Worm (Caenorhabditis elegans) whole organism, mixed stage, embryonic: Measurements from ENCODE around the gene gnrr-6.

Source experiments
- bed-3 ChIP-seq: fragments of 200-800 bp; sonication (Bioruptor generic); optimal IDR thresholded peaks from 3 replicates; lab custom pipeline; 2018; ENCODE audit warnings: mild to moderate bottlenecking, missing genetic modification characterization, moderate library complexity, missing compliant biosample characterization
- blmp-1 ChIP-seq: fragments of 150-350 bp; optimal IDR thresholded peaks from 2 replicates; lab custom pipeline; 2014; ENCODE audit warnings: missing biosample characterization, missing genetic modification characterization
- ceh-39 ChIP-seq: fragments of 150-350 bp; optimal IDR thresholded peaks from 2 replicates; lab custom pipeline; 2014; ENCODE audit warnings: missing biosample characterization, missing genetic modification characterization
- ceh-43 ChIP-seq: fragments of 200-800 bp; sonication (Bioruptor generic); optimal IDR thresholded peaks from 2 replicates; lab custom pipeline; 2018; ENCODE audit warnings: mild to moderate bottlenecking, missing genetic modification characterization, moderate library complexity, missing compliant biosample characterization
- ceh-83 ChIP-seq: fragments of 200-800 bp; sonication (Bioruptor generic); optimal IDR thresholded peaks from 2 replicates; lab custom pipeline; 2018; ENCODE audit warnings: mild to moderate bottlenecking, missing genetic modification characterization, missing compliant biosample characterization
- ces-1 ChIP-seq: fragments of 150-350 bp; optimal IDR thresholded peaks from 2 replicates; lab custom pipeline; 2014; ENCODE audit warnings: missing biosample characterization, missing genetic modification reagents, missing genetic modification characterization
- cnd-1 ChIP-seq: fragments of 200-800 bp; sonication (Bioruptor generic); optimal IDR thresholded peaks from 2 replicates; lab custom pipeline; 2018; ENCODE audit warnings: mild to moderate bottlenecking, missing genetic modification characterization, missing compliant biosample characterization
- elt-1 ChIP-seq: sonication (generic microtip); optimal IDR thresholded peaks from 2 replicates; lab custom pipeline; 2017; ENCODE audit warnings: missing genetic modification characterization, mild to moderate bottlenecking, missing compliant biosample characterization, antibody characterized with exemption, moderate library complexity, borderline replicate concordance; ENCODE audit not compliant: insufficient read depth
- elt-3 ChIP-seq: fragments of 150-350 bp; optimal IDR thresholded peaks from 2 replicates; lab custom pipeline; 2014; ENCODE audit warnings: missing biosample characterization, missing genetic modification characterization
- flh-1 ChIP-seq: fragments of 200-800 bp; sonication (Bioruptor generic); optimal IDR thresholded peaks from 2 replicates; lab custom pipeline; 2018; ENCODE audit warnings: mild to moderate bottlenecking, missing genetic modification characterization, moderate library complexity, missing compliant biosample characterization
- hlh-1 ChIP-seq: fragments of 150-350 bp; optimal IDR thresholded peaks from 2 replicates; lab custom pipeline; 2014; ENCODE audit warnings: missing biosample characterization, missing genetic modification reagents, missing genetic modification characterization
- lin-13 ChIP-seq: fragments of 150-350 bp; optimal IDR thresholded peaks from 2 replicates; lab custom pipeline; 2014; ENCODE audit warnings: missing biosample characterization, missing genetic modification characterization
- lsy-2 ChIP-seq: fragments of 150-350 bp; optimal IDR thresholded peaks from 2 replicates; lab custom pipeline; 2014; ENCODE audit warnings: missing biosample characterization, missing genetic modification characterization
- mab-5 ChIP-seq: fragments of 150-350 bp; optimal IDR thresholded peaks from 2 replicates; lab custom pipeline; 2014; ENCODE audit warnings: missing biosample characterization, missing genetic modification characterization
- mep-1 ChIP-seq: fragments of 150-350 bp; optimal IDR thresholded peaks from 2 replicates; lab custom pipeline; 2017; ENCODE audit warnings: missing biosample characterization, missing genetic modification reagents, missing genetic modification characterization, inconsistent platforms
- mls-2 ChIP-seq: sonication (generic microtip); optimal IDR thresholded peaks from 2 replicates; lab custom pipeline; 2016; ENCODE audit warnings: mild to moderate bottlenecking, missing genetic modification characterization, moderate library complexity, missing compliant biosample characterization
- nhr-12 ChIP-seq: fragments of 150-350 bp; optimal IDR thresholded peaks from 2 replicates; lab custom pipeline; 2014; ENCODE audit warnings: missing biosample characterization, missing genetic modification characterization
- nhr-2 ChIP-seq: fragments of 150-350 bp; optimal IDR thresholded peaks from 2 replicates; lab custom pipeline; 2014; ENCODE audit warnings: missing biosample characterization, missing genetic modification characterization
- nhr-237 ChIP-seq: fragments of 150-350 bp; optimal IDR thresholded peaks from 2 replicates; lab custom pipeline; 2014; ENCODE audit warnings: missing biosample characterization, missing genetic modification characterization
- nhr-28 ChIP-seq: fragments of 150-350 bp; optimal IDR thresholded peaks from 2 replicates; lab custom pipeline; 2014; ENCODE audit warnings: missing biosample characterization, missing genetic modification characterization
- nhr-76 ChIP-seq: sonication (generic microtip); optimal IDR thresholded peaks from 2 replicates; lab custom pipeline; 2017; ENCODE audit warnings: missing biosample characterization, missing genetic modification characterization
- pha-4 ChIP-seq: fragments of 150-350 bp; optimal IDR thresholded peaks from 2 replicates; lab custom pipeline; 2018; ENCODE audit warnings: missing biosample characterization, missing genetic modification reagents, missing genetic modification characterization
- snpc-4 ChIP-seq: fragments of 150-350 bp; optimal IDR thresholded peaks from 2 replicates; lab custom pipeline; 2014; ENCODE audit warnings: missing biosample characterization, missing genetic modification characterization
- sptf-1 ChIP-seq: sonication (generic microtip); optimal IDR thresholded peaks from 2 replicates; lab custom pipeline; 2017; ENCODE audit warnings: mild to moderate bottlenecking, missing genetic modification characterization, moderate library complexity, missing compliant biosample characterization
- tbx-8 ChIP-seq: fragments of 200-800 bp; sonication (Bioruptor generic); optimal IDR thresholded peaks from 2 replicates; lab custom pipeline; 2018; ENCODE audit warnings: mild to moderate bottlenecking, missing genetic modification characterization, moderate library complexity, missing compliant biosample characterization
- unc-120 ChIP-seq: sonication (generic microtip); optimal IDR thresholded peaks from 2 replicates; lab custom pipeline; 2017; ENCODE audit warnings: missing genetic modification characterization, missing compliant biosample characterization; ENCODE audit not compliant: poor library complexity, severe bottlenecking
- unc-39 ChIP-seq: fragments of 150-350 bp; optimal IDR thresholded peaks from 2 replicates; lab custom pipeline; 2014; ENCODE audit warnings: missing biosample characterization, missing genetic modification characterization
- unc-62 ChIP-seq: fragments of 150-350 bp; optimal IDR thresholded peaks from 2 replicates; lab custom pipeline; 2014; ENCODE audit warnings: missing biosample characterization, missing genetic modification reagents, missing genetic modification characterization
- zip-8 ChIP-seq: fragments of 150-350 bp; optimal IDR thresholded peaks from 2 replicates; lab custom pipeline; 2014; ENCODE audit warnings: missing biosample characterization, missing genetic modification characterization
- ztf-11 ChIP-seq: fragments of 150-350 bp; optimal IDR thresholded peaks from 2 replicates; lab custom pipeline; 2014; ENCODE audit warnings: missing biosample characterization, missing genetic modification characterization

Gene gnrr-6

DNA sequence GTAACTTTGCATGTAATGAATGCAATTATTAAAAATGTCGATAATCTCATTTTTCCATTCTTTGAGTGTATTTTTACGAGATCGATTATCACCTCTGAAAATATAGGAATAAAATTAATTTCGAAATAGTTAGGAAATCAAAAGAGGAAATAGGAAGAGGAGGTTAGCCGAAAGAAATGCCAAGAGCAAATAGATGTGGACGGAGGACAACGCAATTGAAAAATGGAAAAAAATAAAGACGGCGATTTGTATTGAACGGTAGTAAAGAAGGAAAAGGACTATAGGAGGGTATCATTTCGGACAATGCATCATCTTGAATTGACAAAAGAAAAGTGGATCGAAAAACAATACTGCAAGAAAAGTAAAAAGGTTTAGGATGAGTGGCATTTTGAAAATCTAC, 10.8 kb downstream of the gnrr-6 start, which contains the start of gene F13D2.1:
Gene F13D2.1 (minus strand): TSS at position 101 of the 400 bp plus-strand sequence.
- TF ChIP-seq mep-1 (tag; lab: Kevin White, UChicago) (no peak), unc-39 (tag; lab: Kevin White, UChicago) (no peak), tbx-8 (GFP tag; lab: Kevin White, UChicago) (no peak), cnd-1 (tag; lab: Kevin White, UChicago) (no peak), nhr-237 (no peak), ceh-43 (GFP tag; lab: Kevin White, UChicago) (no peak), ztf-11 (no peak), elt-1 (no peak), nhr-76 (tag; lab: Kevin White, UChicago) (no peak), bed-3 (GFP tag; lab: Kevin White, UChicago) (no peak), ces-1 (GFP tag; lab: Kevin White, UChicago) (no peak), nhr-12 (tag; lab: Kevin White, UChicago) (no peak), pha-4 (no peak)
- TF ChIP-seq, all 35 proteins: peak for 0

DNA sequence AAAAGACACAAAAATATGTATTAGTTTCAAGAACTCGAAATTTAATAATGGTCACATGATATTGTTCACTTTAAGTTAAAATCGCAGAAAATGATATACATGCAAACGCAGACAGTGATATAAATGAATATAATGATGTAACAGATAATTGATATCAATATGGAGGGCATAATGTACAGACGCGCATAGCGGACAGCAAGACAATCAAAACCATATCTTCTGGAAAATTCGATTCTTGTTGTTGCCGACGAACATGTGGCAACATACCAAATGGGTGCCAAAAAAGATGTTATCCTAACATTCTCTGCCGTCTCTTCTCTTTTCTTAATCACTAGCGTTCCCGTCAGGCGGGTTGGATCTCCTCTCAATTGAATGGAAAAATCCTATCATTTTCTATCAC, 11.7 kb downstream of the gnrr-6 start:
- TF ChIP-seq nhr-76 (tag; lab: Kevin White, UChicago) (no peak), sptf-1 (tag; lab: Kevin White, UChicago) (no peak), mls-2 (no peak), ces-1 (GFP tag; lab: Kevin White, UChicago) (no peak), flh-1 (no peak), elt-1 (peak; percentile 29), unc-62 (GFP tag; lab: Kevin White, UChicago) (peak; percentile 26), unc-120 (tag; lab: Kevin White, UChicago) (peak; percentile 20)

DNA sequence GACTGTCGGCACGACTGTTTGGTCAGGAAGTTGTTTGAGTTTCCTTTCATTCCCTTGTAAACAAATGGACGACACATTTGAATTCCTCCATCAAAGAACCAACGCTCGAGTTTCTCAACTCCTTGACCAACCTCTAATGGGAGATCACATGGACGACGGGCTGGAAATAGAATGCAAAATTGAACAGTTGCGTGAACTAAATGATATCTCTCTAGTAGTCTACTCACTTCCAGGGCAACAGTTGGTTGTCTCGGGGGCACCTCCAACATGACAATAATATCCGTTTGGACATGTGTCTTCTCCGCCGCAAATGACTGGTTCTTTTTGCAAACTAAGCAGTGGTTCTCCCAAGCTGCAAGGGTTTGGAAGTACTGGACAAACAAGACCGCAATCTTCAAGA, 15.0 kb downstream of the gnrr-6 start:
- TF ChIP-seq unc-39 (tag; lab: Kevin White, UChicago) (no peak), nhr-2 (no peak), hlh-1 (tag; lab: Kevin White, UChicago) (peak; percentile 90), nhr-28 (no peak)

DNA sequence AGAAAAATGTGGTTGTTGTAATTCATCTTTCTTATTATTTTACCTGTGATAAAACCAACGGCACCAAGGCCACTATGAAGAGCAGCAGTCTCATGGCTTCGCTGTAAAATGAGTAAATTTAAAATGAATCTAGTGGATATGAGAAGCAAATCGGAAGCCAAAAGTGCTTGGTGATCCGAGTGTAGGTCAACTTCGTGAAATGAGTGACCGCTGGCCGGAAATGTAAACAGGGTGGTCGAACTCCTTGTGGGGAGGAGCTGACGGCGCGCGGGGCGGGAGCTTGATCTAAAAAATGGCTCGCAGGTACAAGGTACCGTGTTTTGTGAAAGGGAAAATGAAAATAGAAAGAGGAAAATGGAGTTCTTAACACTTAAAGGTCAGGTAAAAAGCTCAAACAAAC, 18.0 kb downstream of the gnrr-6 start, which contains the start of gene C34F6.1:
Gene C34F6.1 (minus strand): TSS at position 101 of the 400 bp plus-strand sequence.
- no peak for TF ChIP-seq ceh-43 (GFP tag; lab: Kevin White, UChicago)
- TF ChIP-seq lsy-2 (tag; lab: Kevin White, UChicago): no peak
- TF ChIP-seq nhr-237: no peak
- no peak for TF ChIP-seq pha-4
- no peak for TF ChIP-seq nhr-28
- no peak for TF ChIP-seq flh-1
- no peak for TF ChIP-seq cnd-1 (tag; lab: Kevin White, UChicago)

DNA sequence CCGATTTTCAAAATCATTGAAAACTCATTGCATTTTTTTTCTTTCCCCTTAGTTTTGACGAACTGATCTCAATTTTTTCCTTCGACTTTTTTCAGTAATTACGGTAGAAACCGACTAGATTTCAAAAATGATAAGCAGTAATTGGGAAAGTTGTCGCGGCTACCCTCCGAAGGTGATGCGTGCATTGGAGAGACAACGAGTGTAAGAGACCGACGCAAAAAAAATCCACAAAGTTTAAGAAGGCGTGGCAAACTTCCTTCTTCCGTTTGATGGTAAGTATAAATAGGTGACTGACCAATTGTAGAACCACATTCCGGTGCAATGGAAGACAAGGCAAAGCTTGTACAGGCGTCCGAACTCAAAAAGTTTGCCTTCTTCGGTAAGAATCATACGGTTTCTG, 20.5 kb downstream of the gnrr-6 start, which contains the start of gene col-178:
Gene col-178 (plus strand): TSS at position 301 of the 400 bp plus-strand sequence.
- TF ChIP-seq mls-2 (no peak), bed-3 (GFP tag; lab: Kevin White, UChicago) (no peak), cnd-1 (tag; lab: Kevin White, UChicago) (no peak), nhr-237 (no peak), nhr-2 (no peak), sptf-1 (tag; lab: Kevin White, UChicago) (no peak), tbx-8 (GFP tag; lab: Kevin White, UChicago) (no peak), nhr-76 (tag; lab: Kevin White, UChicago) (no peak), zip-8 (tag; lab: Kevin White, UChicago) (no peak), mab-5 (tag; lab: Kevin White, UChicago) (no peak), lin-13 (tag; lab: Kevin White, UChicago) (no peak), unc-39 (tag; lab: Kevin White, UChicago) (no peak), elt-1 (no peak), ceh-39 (tag; lab: Kevin White, UChicago) (no peak)
- TF ChIP-seq, all 35 proteins: peak for 0

DNA sequence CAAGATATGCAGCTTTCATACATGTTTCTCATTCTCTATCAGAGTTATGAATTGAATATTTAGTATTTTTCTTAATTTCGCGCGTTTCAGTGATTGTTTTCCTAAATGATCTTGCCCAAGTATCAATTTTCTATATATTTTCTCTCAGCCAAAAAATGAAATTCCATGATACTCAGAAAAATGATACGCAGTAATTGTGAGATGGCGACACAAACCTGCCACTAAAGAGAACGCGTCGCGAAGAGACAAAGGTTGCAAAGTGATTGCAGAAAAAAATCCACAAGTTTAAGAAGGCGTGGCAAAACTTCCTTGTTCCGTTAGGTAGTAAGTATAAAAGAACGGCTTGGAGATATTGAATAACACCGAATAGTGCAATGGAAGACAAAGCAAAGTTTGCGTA, 22.5 kb downstream of the gnrr-6 start, which contains the start of gene col-179:
Gene col-179 (plus strand): TSS at position 301 of the 400 bp plus-strand sequence.
- TF ChIP-seq nhr-76 (tag; lab: Kevin White, UChicago) (no peak), blmp-1 (tag; lab: Kevin White, UChicago) (no peak), lin-13 (tag; lab: Kevin White, UChicago) (no peak), flh-1 (no peak), lsy-2 (tag; lab: Kevin White, UChicago) (no peak), elt-3 (tag; lab: Kevin White, UChicago) (no peak), nhr-28 (no peak), hlh-1 (tag; lab: Kevin White, UChicago) (no peak), ces-1 (GFP tag; lab: Kevin White, UChicago) (no peak), nhr-237 (no peak), zip-8 (tag; lab: Kevin White, UChicago) (no peak), ceh-83 (GFP tag; lab: Kevin White, UChicago) (no peak), bed-3 (GFP tag; lab: Kevin White, UChicago) (no peak), pha-4 (no peak), snpc-4 (tag; lab: Kevin White, UChicago) (no peak), nhr-2 (no peak)
